Fruit fly (Drosophila melanogaster): ENCODE results near the gene CG8372.
A peak's percentile ranks its signal among the peaks of the same experiment; 100 is the strongest.

CG8372 gene

dm6 chr2L:8239032-8239650, 26.4 kb upstream of the CG8372 start:
- TF ChIP-seq psq (GFP tag; optimal IDR thresholded peaks at IDR 0.05) (no peak), CG9705 (GFP tag; optimal IDR thresholded peaks at IDR 0.05) (no peak), Abd-B (GFP tag; optimal IDR thresholded peaks at IDR 0.05) (no peak), N (GFP tag; optimal IDR thresholded peaks at IDR 0.05) (no peak), h (GFP tag; optimal IDR thresholded peaks at IDR 0.05) (peak; percentile 24), rgr (GFP tag; optimal IDR thresholded peaks at IDR 0.05) (no peak), usp (GFP tag; optimal IDR thresholded peaks at IDR 0.05) (no peak), brk (GFP tag; optimal IDR thresholded peaks at IDR 0.05) (no peak), dsf (GFP tag; optimal IDR thresholded peaks at IDR 0.05; ENCODE audit: borderline replicate concordance) (no peak), Hr78 (GFP tag; optimal IDR thresholded peaks at IDR 0.05) (no peak), dmrt93B (GFP tag; optimal IDR thresholded peaks at IDR 0.05) (no peak), woc (GFP tag; optimal IDR thresholded peaks at IDR 0.05) (no peak), OdsH (GFP tag; optimal IDR thresholded peaks at IDR 0.05) (peak; percentile 27), fru (GFP tag; optimal IDR thresholded peaks at IDR 0.05) (no peak)

- TF ChIP-seq pan (optimal IDR thresholded peaks at IDR 0.05) (no peak), Hnf4 (GFP tag; optimal IDR thresholded peaks at IDR 0.05) (peak; percentile 27), jim (GFP tag; optimal IDR thresholded peaks at IDR 0.05) (no peak), Vsx2 (GFP tag; optimal IDR thresholded peaks at IDR 0.05; ENCODE audit: partially characterized antibody) (no peak), N (GFP tag; optimal IDR thresholded peaks at IDR 0.05) (no peak), GATAd (GFP tag; optimal IDR thresholded peaks at IDR 0.05) (no peak), Rel (GFP tag; optimal IDR thresholded peaks at IDR 0.05) (no peak), Rel (tag; optimal IDR thresholded peaks at IDR 0.05) (peak; percentile 15), usp (GFP tag; optimal IDR thresholded peaks at IDR 0.05) (no peak), ey (GFP tag; optimal IDR thresholded peaks at IDR 0.05) (no peak), HLH106 (tag; optimal IDR thresholded peaks at IDR 0.05) (no peak), OdsH (GFP tag; optimal IDR thresholded peaks at IDR 0.05) (peak; percentile 15), Dfd (GFP tag; optimal IDR thresholded peaks at IDR 0.05) (no peak), Abd-B (GFP tag; optimal IDR thresholded peaks at IDR 0.05) (no peak), sv (GFP tag; optimal IDR thresholded peaks at IDR 0.05) (no peak), Dif (GFP tag; optimal IDR thresholded peaks at IDR 0.05; ENCODE audit: partially characterized antibody) (no peak), brk (GFP tag; optimal IDR thresholded peaks at IDR 0.05) (no peak), Myc (optimal IDR thresholded peaks at IDR 0.05) (no peak), br (GFP tag; optimal IDR thresholded peaks at IDR 0.05) (peak; percentile 42), rgr (GFP tag; optimal IDR thresholded peaks at IDR 0.05) (peak; percentile 50), CG32264 (GFP tag; optimal IDR thresholded peaks at IDR 0.05) (no peak), dmrt93B (GFP tag; optimal IDR thresholded peaks at IDR 0.05) (no peak), Sp1 (GFP tag; optimal IDR thresholded peaks at IDR 0.05) (peak; percentile 28), h (GFP tag; optimal IDR thresholded peaks at IDR 0.05) (peak; percentile 21), foxo (GFP tag; optimal IDR thresholded peaks at IDR 0.05) (no peak), CG9705 (GFP tag; optimal IDR thresholded peaks at IDR 0.05) (peak; percentile 16), Mio (GFP tag; optimal IDR thresholded peaks at IDR 0.05) (no peak), Hr83 (GFP tag; optimal IDR thresholded peaks at IDR 0.05; ENCODE audit: poor library complexity, severe bottlenecking) (peak; percentile 20), dsf (GFP tag; optimal IDR thresholded peaks at IDR 0.05; ENCODE audit: borderline replicate concordance) (no peak), Hr78 (GFP tag; optimal IDR thresholded peaks at IDR 0.05) (no peak), tai (GFP tag; optimal IDR thresholded peaks at IDR 0.05) (no peak), lola (GFP tag; optimal IDR thresholded peaks at IDR 0.05) (no peak), sage (GFP tag; optimal IDR thresholded peaks at IDR 0.05) (no peak), psq (GFP tag; optimal IDR thresholded peaks at IDR 0.05) (no peak), fru (GFP tag; optimal IDR thresholded peaks at IDR 0.05) (no peak), dl (GFP tag; optimal IDR thresholded peaks at IDR 0.05; ENCODE audit: insufficient read depth in 1 of 2, partially characterized antibody in 2 of 2) (no peak), Jra (GFP tag; optimal IDR thresholded peaks at IDR 0.05) (no peak), woc (GFP tag; optimal IDR thresholded peaks at IDR 0.05) (no peak), CrebA (GFP tag; optimal IDR thresholded peaks at IDR 0.05; ENCODE audit: borderline replicate concordance) (no peak)
These were observed 20.9 kb upstream of the CG8372 start for dm6 chr2L:8233571-8233970.
